Worm (Caenorhabditis elegans) whole organism, mixed stage, embryonic: ENCODE measurements around the gene slc-25A10.

Experiments used
- M03D4.4 ChIP-seq: sonication (generic microtip); optimal IDR thresholded peaks from 2 replicates; lab custom pipeline; 2017; ENCODE audit warnings: mild to moderate bottlenecking, missing genetic modification characterization, missing compliant biosample characterization
- blmp-1 ChIP-seq: fragments of 150-350 bp; optimal IDR thresholded peaks from 2 replicates; lab custom pipeline; 2014; ENCODE audit warnings: missing biosample characterization, missing genetic modification characterization
- cnd-1 ChIP-seq: fragments of 200-800 bp; sonication (Bioruptor generic); optimal IDR thresholded peaks from 2 replicates; lab custom pipeline; 2018; ENCODE audit warnings: mild to moderate bottlenecking, missing genetic modification characterization, missing compliant biosample characterization
- ham-2 ChIP-seq: fragments of 200-800 bp; sonication (Bioruptor generic); optimal IDR thresholded peaks from 2 replicates; lab custom pipeline; 2018; ENCODE audit warnings: mild to moderate bottlenecking, missing genetic modification characterization, missing compliant biosample characterization
- lsy-2 ChIP-seq: fragments of 150-350 bp; optimal IDR thresholded peaks from 2 replicates; lab custom pipeline; 2014; ENCODE audit warnings: missing biosample characterization, missing genetic modification characterization
- mls-2 ChIP-seq: sonication (generic microtip); optimal IDR thresholded peaks from 2 replicates; lab custom pipeline; 2016; ENCODE audit warnings: mild to moderate bottlenecking, missing genetic modification characterization, moderate library complexity, missing compliant biosample characterization
- snpc-4 ChIP-seq: fragments of 150-350 bp; optimal IDR thresholded peaks from 2 replicates; lab custom pipeline; 2014; ENCODE audit warnings: missing biosample characterization, missing genetic modification characterization
- sptf-1 ChIP-seq: sonication (generic microtip); optimal IDR thresholded peaks from 2 replicates; lab custom pipeline; 2017; ENCODE audit warnings: mild to moderate bottlenecking, missing genetic modification characterization, moderate library complexity, missing compliant biosample characterization
- tbx-8 ChIP-seq: fragments of 200-800 bp; sonication (Bioruptor generic); optimal IDR thresholded peaks from 2 replicates; lab custom pipeline; 2018; ENCODE audit warnings: mild to moderate bottlenecking, missing genetic modification characterization, moderate library complexity, missing compliant biosample characterization
- unc-39 ChIP-seq: fragments of 150-350 bp; optimal IDR thresholded peaks from 2 replicates; lab custom pipeline; 2014; ENCODE audit warnings: missing biosample characterization, missing genetic modification characterization
- unc-62 ChIP-seq: fragments of 150-350 bp; optimal IDR thresholded peaks from 2 replicates; lab custom pipeline; 2014; ENCODE audit warnings: missing biosample characterization, missing genetic modification reagents, missing genetic modification characterization
- ztf-11 ChIP-seq: fragments of 150-350 bp; optimal IDR thresholded peaks from 2 replicates; lab custom pipeline; 2014; ENCODE audit warnings: missing biosample characterization, missing genetic modification characterization

- TF ChIP-seq lsy-2 (tag; lab: Kevin White, UChicago) (no peak), unc-39 (tag; lab: Kevin White, UChicago) (no peak), M03D4.4 (tag; lab: Kevin White, UChicago) (no peak), snpc-4 (tag; lab: Kevin White, UChicago) (no peak), blmp-1 (tag; lab: Kevin White, UChicago) (no peak), cnd-1 (tag; lab: Kevin White, UChicago) (no peak), unc-62 (GFP tag; lab: Kevin White, UChicago) (no peak), ztf-11 (tag; lab: Kevin White, UChicago) (no peak), mls-2 (tag; lab: Kevin White, UChicago) (no peak), sptf-1 (no peak), ham-2 (GFP tag; lab: Kevin White, UChicago) (no peak), tbx-8 (GFP tag; lab: Kevin White, UChicago) (no peak)
Measured at ce11 chrX:6725260-6725718, at the start of gene slc-25A10.
